Worm (Caenorhabditis elegans): Measurements from ENCODE around the gene sre-31.

sre-31 gene

DNA sequence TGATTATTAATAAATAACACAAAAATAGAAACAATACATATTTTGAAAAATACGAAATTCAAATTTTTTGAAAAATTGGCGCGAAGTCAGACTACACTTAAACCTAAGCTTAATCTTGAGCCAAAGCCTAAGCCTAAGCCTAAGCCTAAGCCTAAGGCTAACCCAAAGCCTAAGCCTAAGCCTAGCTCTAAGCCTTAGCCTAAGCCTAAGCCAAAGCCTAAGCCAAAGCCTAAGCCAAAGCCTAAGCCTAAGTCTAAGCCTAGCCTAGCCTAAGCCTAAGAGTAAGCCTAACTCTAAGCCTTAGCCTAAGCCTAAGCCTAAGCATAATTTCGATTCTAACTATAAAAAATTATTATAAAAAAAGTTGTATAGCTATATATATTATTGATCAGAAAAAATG, 27.7 kb downstream of the sre-31 start:
- no peak for TF ChIP-seq jun-1 (tag; optimal IDR thresholded peaks at IDR 0.05)
- no peak for TF ChIP-seq nhr-71 (tag; optimal IDR thresholded peaks at IDR 0.05)
- no peak for TF ChIP-seq unc-62 (GFP tag; optimal IDR thresholded peaks at IDR 0.05)
- TF ChIP-seq blmp-1 (tag; optimal IDR thresholded peaks at IDR 0.05), result no peak
- no peak for TF ChIP-seq fkh-8 (tag; optimal IDR thresholded peaks at IDR 0.05)
- no peak for TF ChIP-seq lin-39 (tag; optimal IDR thresholded peaks at IDR 0.05)
- no peak for TF ChIP-seq rnt-1 (tag; optimal IDR thresholded peaks at IDR 0.05)
- no peak for TF ChIP-seq irx-1 (tag; optimal IDR thresholded peaks at IDR 0.05)
- TF ChIP-seq ama-1 (optimal IDR thresholded peaks at IDR 0.05), result no peak
- TF ChIP-seq pax-3 (tag; optimal IDR thresholded peaks at IDR 0.05), result no peak

DNA sequence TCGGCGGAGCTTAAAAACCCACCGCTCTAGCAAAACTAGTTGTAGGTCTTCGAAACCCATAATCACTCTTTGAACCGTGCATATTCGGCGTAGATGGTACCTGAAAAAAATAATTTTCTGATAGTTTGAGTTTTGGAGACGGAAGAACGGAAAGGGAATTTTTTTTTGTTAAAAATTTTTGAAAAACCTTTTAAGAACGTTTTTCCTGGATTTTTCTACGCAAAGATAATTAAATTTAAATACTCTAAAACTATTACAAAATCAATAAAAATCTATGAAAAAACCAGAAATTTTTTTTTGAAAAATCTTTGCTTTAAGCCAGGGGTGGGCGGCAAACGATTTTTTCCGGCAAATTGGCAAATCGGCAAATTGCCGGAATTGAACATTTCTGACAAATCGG, 29.2 kb downstream of the sre-31 start, which contains the start of gene marc-5:
TSS of gene marc-5 (minus strand) at position 101 of the 400 bp plus-strand sequence.
- no peak for TF ChIP-seq efl-3 (GFP tag; optimal IDR thresholded peaks at IDR 0.05)
- TF ChIP-seq tlp-1 (tag; optimal IDR thresholded peaks at IDR 0.05), result no peak
- no peak for TF ChIP-seq C04F5.9 (tag; optimal IDR thresholded peaks at IDR 0.05)
- TF ChIP-seq nhr-71 (tag; optimal IDR thresholded peaks at IDR 0.05), result no peak
- TF ChIP-seq nhr-47 (tag; optimal IDR thresholded peaks at IDR 0.05), result no peak
- no peak for TF ChIP-seq ztf-4 (tag; optimal IDR thresholded peaks at IDR 0.05)
- TF ChIP-seq lin-14 (GFP tag; optimal IDR thresholded peaks at IDR 0.05), result no peak
- TF ChIP-seq mab-9 (GFP tag; IDR thresholded peaks at IDR 0.05), result no peak

DNA sequence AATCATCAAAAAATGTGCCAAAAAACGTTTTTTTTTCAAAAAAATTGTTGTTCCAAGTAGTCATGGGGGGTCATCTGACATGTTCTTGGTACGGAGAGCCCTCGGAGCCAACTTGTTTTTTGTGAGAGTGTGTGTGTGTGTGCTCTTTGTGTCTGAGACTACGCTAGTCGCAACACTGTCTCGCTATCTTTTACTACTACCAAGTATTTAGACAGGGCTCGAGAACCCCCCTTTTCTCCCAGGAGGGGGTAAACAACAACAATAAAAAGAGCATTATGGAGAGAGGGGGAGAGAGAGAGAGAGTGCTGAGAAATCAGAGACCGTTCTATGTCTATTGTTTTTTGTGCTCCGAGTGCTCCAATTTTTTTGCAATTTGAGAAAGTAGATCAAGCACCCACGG, 29.8 kb downstream of the sre-31 start:
- TF ChIP-seq nhr-71 (tag; optimal IDR thresholded peaks at IDR 0.05), result peak; percentile 21
- no peak for TF ChIP-seq efl-1 (optimal IDR thresholded peaks at IDR 0.05)
- TF ChIP-seq efl-1 (GFP tag; optimal IDR thresholded peaks at IDR 0.05 in 1 of 2), result peak in 1 of 2 experiments; percentile 92
- no peak for TF ChIP-seq rnt-1 (tag; optimal IDR thresholded peaks at IDR 0.05)
- TF ChIP-seq nhr-77 (tag; optimal IDR thresholded peaks at IDR 0.05), result peak; percentile 8
- no peak for TF ChIP-seq mab-9 (GFP tag; IDR thresholded peaks at IDR 0.05)
- peak; percentile 12 for TF ChIP-seq fkh-8 (tag; optimal IDR thresholded peaks at IDR 0.05)
- peak; percentile 64 for TF ChIP-seq lin-14 (GFP tag; optimal IDR thresholded peaks at IDR 0.05)

DNA sequence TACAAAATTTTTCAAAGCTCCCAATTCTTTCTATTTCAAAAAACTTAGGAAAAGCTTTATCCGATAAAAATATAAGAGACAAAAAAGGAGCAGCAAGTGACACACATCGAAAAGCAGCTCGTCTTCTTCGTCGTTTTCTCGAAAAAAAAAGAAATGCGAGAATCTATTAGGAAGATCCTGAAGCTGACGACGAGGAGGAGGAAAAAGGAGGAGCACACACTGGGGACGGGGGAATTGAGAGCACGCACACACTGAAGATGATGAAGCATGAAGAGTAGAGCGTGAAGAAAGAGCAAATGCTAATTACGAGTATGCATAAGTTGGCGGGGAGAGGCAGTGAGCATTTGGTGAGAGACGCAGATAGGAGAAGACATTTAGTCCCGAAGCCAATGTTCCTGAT, 34.7 kb downstream of the sre-31 start:
- TF ChIP-seq skn-1 (tag; optimal IDR thresholded peaks at IDR 0.05) (no peak), xbp-1 (tag; optimal IDR thresholded peaks at IDR 0.05) (no peak), snpc-4 (tag; optimal IDR thresholded peaks at IDR 0.05) (no peak), sox-4 (tag; optimal IDR thresholded peaks at IDR 0.05) (no peak), snu-23 (GFP tag; optimal IDR thresholded peaks at IDR 0.05) (no peak), nhr-12 (tag; optimal IDR thresholded peaks at IDR 0.05) (no peak), egl-13 (tag; optimal IDR thresholded peaks at IDR 0.05) (peak; percentile 20), mab-9 (GFP tag; IDR thresholded peaks at IDR 0.05) (no peak), unc-86 (tag; optimal IDR thresholded peaks at IDR 0.05) (peak; percentile 8), nhr-237 (tag; optimal IDR thresholded peaks at IDR 0.05) (no peak), ztf-4 (tag; optimal IDR thresholded peaks at IDR 0.05) (no peak), F16B12.6 (tag; optimal IDR thresholded peaks at IDR 0.05) (no peak), vab-15 (tag; optimal IDR thresholded peaks at IDR 0.05) (no peak), pag-3 (tag; optimal IDR thresholded peaks at IDR 0.05; ENCODE audit: borderline replicate concordance, insufficient read depth) (no peak), efl-3 (GFP tag; optimal IDR thresholded peaks at IDR 0.05) (no peak), fkh-10 (GFP tag; optimal IDR thresholded peaks at IDR 0.05) (peak; percentile 69), nhr-11 (tag; optimal IDR thresholded peaks at IDR 0.05) (no peak), mdl-1 (tag; optimal IDR thresholded peaks at IDR 0.05) (no peak), lin-13 (GFP tag; optimal IDR thresholded peaks at IDR 0.05) (no peak), sup-37 (GFP tag; optimal IDR thresholded peaks at IDR 0.05) (no peak), hpl-2 (GFP tag; optimal IDR thresholded peaks at IDR 0.05) (no peak), grh-1 (GFP tag; IDR thresholded peaks at IDR 0.05) (no peak), isw-1 (GFP tag; IDR thresholded peaks at IDR 0.05) (no peak), aha-1 (tag; optimal IDR thresholded peaks at IDR 0.05) (no peak), tlp-1 (tag; optimal IDR thresholded peaks at IDR 0.05) (no peak), ceh-82 (tag; optimal IDR thresholded peaks at IDR 0.05) (peak in 1 of 3 experiments; percentile 43), nhr-47 (tag; optimal IDR thresholded peaks at IDR 0.05) (peak; percentile 6), efl-1 (optimal IDR thresholded peaks at IDR 0.05) (no peak), efl-1 (GFP tag; optimal IDR thresholded peaks at IDR 0.05 in 1 of 2) (peak in 1 of 2 experiments; percentile 68), aly-2 (tag; optimal IDR thresholded peaks at IDR 0.05) (no peak), blmp-1 (tag; optimal IDR thresholded peaks at IDR 0.05) (no peak), unc-30 (tag; optimal IDR thresholded peaks at IDR 0.05) (no peak), C04F5.9 (tag; optimal IDR thresholded peaks at IDR 0.05) (no peak), ztf-11 (tag; optimal IDR thresholded peaks at IDR 0.05) (no peak), nhr-85 (tag) (no peak), nhr-71 (tag; optimal IDR thresholded peaks at IDR 0.05) (no peak), swsn-7 (tag; optimal IDR thresholded peaks at IDR 0.05) (no peak)
